Worm (Caenorhabditis elegans) whole organism, L1 larva: ENCODE results near the gene dnj-17.

ENCODE experiments used
- C04F5.9 ChIP-seq: sonication (generic microtip); optimal IDR thresholded peaks from 2 replicates; lab custom pipeline; 2016; ENCODE audit warnings: missing genetic modification characterization, missing compliant biosample characterization
- C34B4.2 ChIP-seq: sonication (generic microtip); optimal IDR thresholded peaks from 2 replicates; lab custom pipeline; 2017; ENCODE audit warnings: mild to moderate bottlenecking, missing genetic modification characterization, missing compliant biosample characterization
- F16B12.6 ChIP-seq: fragments of 150-350 bp; optimal IDR thresholded peaks from 2 replicates; lab custom pipeline; 2014; ENCODE audit warnings: missing biosample characterization, missing genetic modification characterization
- Y116A8C.19 ChIP-seq: sonication (generic microtip); optimal IDR thresholded peaks from 2 replicates; lab custom pipeline; 2016; ENCODE audit warnings: missing compliant biosample characterization, missing genetic modification characterization, borderline replicate concordance
- aly-2 ChIP-seq: fragments of 150-350 bp; optimal IDR thresholded peaks from 2 replicates; lab custom pipeline; 2014; ENCODE audit warnings: missing biosample characterization, missing genetic modification characterization
- blmp-1 ChIP-seq: fragments of 150-350 bp; optimal IDR thresholded peaks from 2 replicates; lab custom pipeline; 2014; ENCODE audit warnings: missing biosample characterization, missing genetic modification characterization
- ceh-63 ChIP-seq: fragments of 200-800 bp; sonication (Bioruptor generic); optimal IDR thresholded peaks from 2 replicates; lab custom pipeline; 2018; ENCODE audit warnings: mild to moderate bottlenecking, missing genetic modification characterization, missing compliant biosample characterization
- ceh-8 ChIP-seq: fragments of 200-800 bp; sonication (Bioruptor generic); optimal IDR thresholded peaks from 2 replicates; lab custom pipeline; 2018; ENCODE audit warnings: mild to moderate bottlenecking, missing genetic modification characterization, moderate library complexity, missing compliant biosample characterization
- ceh-82 ChIP-seq, 3 experiments: fragments of 150-350 bp in 1 of 3; sonication (generic microtip) in 2 of 3; optimal IDR thresholded peaks; 2 replicates each; lab custom pipeline; 2014 to 2017; ENCODE audit warnings: missing biosample characterization in 3 of 3, missing genetic modification characterization in 3 of 3
- ceh-88 ChIP-seq: fragments of 200-800 bp; sonication (Bioruptor generic); IDR thresholded peaks from 2 replicates; pipeline ENCODE4 v1.3.6; 2022; ENCODE audit warnings: missing genetic modification characterization, missing compliant biosample characterization
- ces-1 ChIP-seq: fragments of 150-350 bp; optimal IDR thresholded peaks from 2 replicates; lab custom pipeline; 2014; ENCODE audit warnings: missing biosample characterization, missing genetic modification reagents, missing genetic modification characterization
- dpl-1 ChIP-seq, 3 experiments: fragments of 150-350 bp in 2 of 3; sonication (generic microtip) in 1 of 3; optimal IDR thresholded peaks; 2 replicates each; lab custom pipeline; 2014 to 2017; ENCODE audit warnings: missing biosample characterization in 3 of 3, missing genetic modification characterization in 3 of 3, missing genetic modification reagents in 3 of 3
- dsc-1 ChIP-seq: sonication (generic microtip); optimal IDR thresholded peaks from 2 replicates; lab custom pipeline; 2016; ENCODE audit warnings: mild to moderate bottlenecking, missing genetic modification characterization, missing compliant biosample characterization
- egl-13 ChIP-seq: sonication (generic microtip); optimal IDR thresholded peaks from 2 replicates; lab custom pipeline; 2016; ENCODE audit warnings: missing genotype, missing genetic modification reagents, missing genetic modification characterization, missing compliant biosample characterization
- egl-27 ChIP-seq, 2 experiments: fragments of 150-350 bp in 1 of 2; sonication (generic microtip); optimal IDR thresholded peaks; 3 replicates each; lab custom pipeline; 2017 to 2018; ENCODE audit warnings: missing biosample characterization in 2 of 2, missing genetic modification characterization in 2 of 2, missing genetic modification reagents in 2 of 2
- elt-2 ChIP-seq: sonication (generic microtip); optimal IDR thresholded peaks from 2 replicates; lab custom pipeline; 2016; ENCODE audit warnings: missing genetic modification characterization, mild to moderate bottlenecking, inconsistent platforms, missing compliant biosample characterization, missing genetic modification reagents
- fkh-4 ChIP-seq: sonication (generic microtip); optimal IDR thresholded peaks from 2 replicates; lab custom pipeline; 2016; ENCODE audit warnings: missing compliant biosample characterization, missing genetic modification characterization, borderline replicate concordance
- fkh-8 ChIP-seq: sonication (generic microtip); optimal IDR thresholded peaks from 2 replicates; lab custom pipeline; 2016; ENCODE audit warnings: mild to moderate bottlenecking, missing genetic modification characterization, missing compliant biosample characterization
- fos-1 ChIP-seq: fragments of 150-350 bp; optimal IDR thresholded peaks from 2 replicates; lab custom pipeline; 2014; ENCODE audit warnings: missing biosample characterization, missing genetic modification characterization
- grh-1 ChIP-seq: fragments of 200-800 bp; sonication (Bioruptor generic); IDR thresholded peaks from 2 replicates; pipeline ENCODE4 v1.3.6; 2022; ENCODE audit warnings: missing genetic modification reagents, missing genetic modification characterization, missing compliant biosample characterization
- hlh-17 ChIP-seq: fragments of 200-800 bp; sonication (Bioruptor generic); optimal IDR thresholded peaks from 2 replicates; lab custom pipeline; 2018; ENCODE audit warnings: missing genetic modification characterization, mild to moderate bottlenecking, missing compliant biosample characterization, moderate library complexity, borderline replicate concordance
- isw-1 ChIP-seq: fragments of 200-800 bp; sonication (Bioruptor generic); IDR thresholded peaks from 2 replicates; pipeline ENCODE4 v1.3.6; 2022; ENCODE audit warnings: missing genetic modification characterization, missing compliant biosample characterization
- jun-1 ChIP-seq: fragments of 150-350 bp; optimal IDR thresholded peaks from 2 replicates; lab custom pipeline; 2014; ENCODE audit warnings: missing biosample characterization, missing genetic modification reagents, missing genetic modification characterization
- lin-13 ChIP-seq: fragments of 150-350 bp; optimal IDR thresholded peaks from 2 replicates; lab custom pipeline; 2014; ENCODE audit warnings: missing biosample characterization, missing genetic modification reagents, missing genetic modification characterization
- lin-14 ChIP-seq: fragments of 200-800 bp; sonication (Bioruptor generic); optimal IDR thresholded peaks from 2 replicates; lab custom pipeline; 2018; ENCODE audit warnings: mild to moderate bottlenecking, missing genetic modification characterization, moderate library complexity, missing compliant biosample characterization
- lin-35 ChIP-seq, 2 experiments: fragments of 150-350 bp; optimal IDR thresholded peaks; 2 replicates each; lab custom pipeline; 2014; ENCODE audit warnings: missing biosample characterization in 2 of 2, missing genetic modification characterization in 2 of 2, missing genetic modification reagents in 2 of 2
- lin-39 ChIP-seq: fragments of 150-350 bp; optimal IDR thresholded peaks from 2 replicates; lab custom pipeline; 2014; ENCODE audit warnings: missing biosample characterization, missing genetic modification reagents, missing genetic modification characterization
- lsy-2 ChIP-seq, 2 experiments: fragments of 150-350 bp; optimal IDR thresholded peaks; 2 replicates each; lab custom pipeline; 2014; ENCODE audit warnings: missing biosample characterization in 2 of 2, missing genetic modification characterization in 2 of 2
- mdl-1 ChIP-seq, 2 experiments: fragments of 150-350 bp; optimal IDR thresholded peaks; 2 replicates each; lab custom pipeline; 2014 to 2017; ENCODE audit warnings: missing biosample characterization in 2 of 2, missing genetic modification characterization in 2 of 2, inconsistent platforms in 1 of 2
- nhr-11 ChIP-seq: fragments of 150-350 bp; optimal IDR thresholded peaks from 2 replicates; lab custom pipeline; 2014; ENCODE audit warnings: missing biosample characterization, missing genetic modification characterization
- nhr-12 ChIP-seq: sonication (generic microtip); optimal IDR thresholded peaks from 2 replicates; lab custom pipeline; 2017; ENCODE audit warnings: missing biosample characterization, missing genetic modification characterization
- nhr-19 ChIP-seq: fragments of 200-800 bp; sonication (Bioruptor generic); conservative IDR thresholded peaks from 2 replicates; pipeline ENCODE4 v1.3.6; 2022; ENCODE audit warnings: missing genetic modification characterization, missing compliant biosample characterization
- nhr-47 ChIP-seq: sonication (generic microtip); optimal IDR thresholded peaks from 2 replicates; lab custom pipeline; 2016; ENCODE audit warnings: mild to moderate bottlenecking, missing genetic modification characterization, moderate library complexity, missing compliant biosample characterization
- nhr-71 ChIP-seq: sonication (generic microtip); optimal IDR thresholded peaks from 2 replicates; lab custom pipeline; 2016; ENCODE audit warnings: mild to moderate bottlenecking, missing genetic modification characterization, moderate library complexity, missing compliant biosample characterization
- nhr-77 ChIP-seq: fragments of 150-350 bp; optimal IDR thresholded peaks from 2 replicates; lab custom pipeline; 2014; ENCODE audit warnings: missing biosample characterization, missing genetic modification characterization
- nhr-84 ChIP-seq: sonication (generic microtip); optimal IDR thresholded peaks from 2 replicates; lab custom pipeline; 2017; ENCODE audit warnings: missing biosample characterization, missing genetic modification characterization
- nhr-85 ChIP-seq: sonication (generic microtip); peaks from one replicate; lab custom pipeline; 2016; ENCODE audit warnings: missing genetic modification characterization, inconsistent platforms, missing compliant biosample characterization
- pax-3 ChIP-seq: fragments of 200-800 bp; sonication (Bioruptor generic); optimal IDR thresholded peaks from 2 replicates; lab custom pipeline; 2018; ENCODE audit warnings: mild to moderate bottlenecking, missing genetic modification characterization, moderate library complexity, missing compliant biosample characterization
- pqm-1 ChIP-seq: sonication (generic microtip); optimal IDR thresholded peaks from 3 replicates; lab custom pipeline; 2017; ENCODE audit warnings: missing biosample characterization, missing genetic modification characterization
- rnt-1 ChIP-seq: sonication (generic microtip); optimal IDR thresholded peaks from 2 replicates; lab custom pipeline; 2016; ENCODE audit warnings: mild to moderate bottlenecking, missing genetic modification characterization, moderate library complexity, missing compliant biosample characterization
- skn-1 ChIP-seq: fragments of 150-350 bp; optimal IDR thresholded peaks from 2 replicates; lab custom pipeline; 2014; ENCODE audit warnings: missing biosample characterization, missing genetic modification characterization
- snpc-4 ChIP-seq: fragments of 150-350 bp; optimal IDR thresholded peaks from 2 replicates; lab custom pipeline; 2014; ENCODE audit warnings: missing biosample characterization, missing genetic modification characterization
- snu-23 ChIP-seq: sonication (generic microtip); optimal IDR thresholded peaks from 2 replicates; lab custom pipeline; 2016; ENCODE audit warnings: missing genetic modification characterization, missing compliant biosample characterization
- sox-4 ChIP-seq: sonication (generic microtip); optimal IDR thresholded peaks from 2 replicates; lab custom pipeline; 2016; ENCODE audit warnings: missing genetic modification characterization, missing compliant biosample characterization
- sptf-1 ChIP-seq: fragments of 150-350 bp; optimal IDR thresholded peaks from 2 replicates; lab custom pipeline; 2014; ENCODE audit warnings: missing biosample characterization, missing genetic modification characterization
- sup-37 ChIP-seq: fragments of 200-800 bp; sonication (Bioruptor generic); optimal IDR thresholded peaks from 2 replicates; lab custom pipeline; 2018; ENCODE audit warnings: mild to moderate bottlenecking, missing genetic modification characterization, missing compliant biosample characterization
- swsn-7 ChIP-seq: sonication (generic microtip); optimal IDR thresholded peaks from 2 replicates; lab custom pipeline; 2016; ENCODE audit warnings: missing genetic modification characterization, missing compliant biosample characterization
- tbx-2 ChIP-seq: sonication (generic microtip); optimal IDR thresholded peaks from 2 replicates; lab custom pipeline; 2016; ENCODE audit warnings: missing genetic modification characterization, missing compliant biosample characterization
- unc-30 ChIP-seq: sonication (generic microtip); optimal IDR thresholded peaks from 2 replicates; lab custom pipeline; 2017; ENCODE audit warnings: missing biosample characterization, missing genetic modification characterization
- vab-15 ChIP-seq: sonication (generic microtip); optimal IDR thresholded peaks from 2 replicates; lab custom pipeline; 2017; ENCODE audit warnings: missing genotype, mild to moderate bottlenecking, missing genetic modification characterization, missing compliant biosample characterization
- xbp-1 ChIP-seq: sonication (generic microtip); optimal IDR thresholded peaks from 2 replicates; lab custom pipeline; 2016; ENCODE audit warnings: missing genetic modification characterization, missing compliant biosample characterization
- zag-1 ChIP-seq: fragments of 150-350 bp; optimal IDR thresholded peaks from 2 replicates; lab custom pipeline; 2014; ENCODE audit warnings: missing biosample characterization, missing genetic modification characterization
- zip-4 ChIP-seq: fragments of 200-800 bp; sonication (Bioruptor generic); optimal IDR thresholded peaks from 2 replicates; lab custom pipeline; 2018; ENCODE audit warnings: mild to moderate bottlenecking, missing genetic modification characterization, moderate library complexity, missing compliant biosample characterization
- ztf-4 ChIP-seq: fragments of 150-350 bp; optimal IDR thresholded peaks from 2 replicates; lab custom pipeline; 2014; ENCODE audit warnings: missing biosample characterization, missing genetic modification characterization

Gene dnj-17

DNA sequence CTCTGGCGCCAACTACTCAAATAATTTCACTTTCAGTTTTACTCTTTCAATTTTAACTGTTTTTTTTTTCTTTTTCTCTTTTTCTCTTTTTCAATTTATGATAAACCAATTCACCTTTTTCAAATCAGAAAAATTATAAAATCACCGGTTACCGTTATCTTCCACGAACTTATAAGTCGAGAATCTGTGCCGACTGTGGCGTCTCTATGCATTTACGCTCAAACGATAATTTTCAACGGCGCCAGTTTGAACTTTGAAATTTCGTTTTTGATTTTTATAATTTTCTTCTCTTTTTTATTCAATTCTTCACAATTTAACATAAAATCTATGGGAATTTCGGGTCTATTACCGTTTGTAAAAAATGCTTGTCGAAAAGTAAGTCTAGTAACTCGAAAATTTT lies 30.3 kb upstream of the dnj-17 start, which contains the start of gene exo-1:
Gene exo-1, plus strand, starts transcription at position 101 of the 400 bp plus-strand sequence.
- TF ChIP-seq isw-1 (GFP tag; lab: Robert Waterston, UW) (no peak), zip-4 (GFP tag; lab: Kevin White, UChicago) (no peak), aly-2 (tag; lab: Kevin White, UChicago) (no peak), skn-1 (tag; lab: Kevin White, UChicago) (peak; percentile 56), nhr-11 (tag; lab: Kevin White, UChicago) (no peak), pax-3 (peak; percentile 2), egl-13 (tag; lab: Kevin White, UChicago) (no peak), nhr-47 (peak; percentile 49), lsy-2 (tag; optimal IDR thresholded peaks at IDR 0.05; lab: Kevin White, UChicago) (peak; percentile 40 to 89), snpc-4 (no peak), xbp-1 (tag; lab: Kevin White, UChicago) (no peak), nhr-85 (tag; lab: Kevin White, UChicago) (peak; percentile 71), unc-30 (tag; lab: Kevin White, UChicago) (no peak), fkh-8 (tag; lab: Kevin White, UChicago) (peak; percentile 7), ceh-8 (GFP tag; lab: Kevin White, UChicago) (no peak), nhr-77 (tag; lab: Kevin White, UChicago) (peak; percentile 65), F16B12.6 (peak; percentile 65), lin-35 (GFP tag; optimal IDR thresholded peaks at IDR 0.05; lab: Kevin White, UChicago) (peak; percentile 83 to 98), lin-14 (no peak), blmp-1 (peak; percentile 82), dsc-1 (tag; lab: Kevin White, UChicago) (no peak), jun-1 (tag; lab: Kevin White, UChicago) (no peak), ces-1 (GFP tag; lab: Kevin White, UChicago) (no peak), Y116A8C.19 (tag; lab: Kevin White, UChicago) (no peak), ceh-63 (GFP tag; lab: Kevin White, UChicago) (no peak), fos-1 (tag; lab: Kevin White, UChicago) (peak; percentile 2), snu-23 (GFP tag; lab: Kevin White, UChicago) (peak; percentile 63), egl-27 (tag; optimal IDR thresholded peaks at IDR 0.05; lab: Kevin White, UChicago) (no peak), elt-2 (no peak), zag-1 (no peak), pqm-1 (no peak), ceh-82 (tag; optimal IDR thresholded peaks at IDR 0.05; lab: Kevin White, UChicago) (peak in 1 of 3 experiments; percentile 37), swsn-7 (no peak), dpl-1 (GFP tag; optimal IDR thresholded peaks at IDR 0.05; lab: Kevin White, UChicago) (peak; percentile 86 to 91 (median 90)), hlh-17 (no peak), grh-1 (no peak), nhr-71 (tag; lab: Kevin White, UChicago) (peak; percentile 61), rnt-1 (peak; percentile 50), sox-4 (tag; lab: Kevin White, UChicago) (no peak), sup-37 (GFP tag; lab: Kevin White, UChicago) (no peak), nhr-12 (tag; lab: Kevin White, UChicago) (no peak), C04F5.9 (tag; lab: Kevin White, UChicago) (no peak), ceh-88 (GFP tag; lab: Robert Waterston, UW) (no peak), lin-13 (GFP tag; lab: Kevin White, UChicago) (peak; percentile 58), ztf-4 (tag; lab: Kevin White, UChicago) (no peak), tbx-2 (tag; lab: Kevin White, UChicago) (peak; percentile 2), vab-15 (tag; lab: Kevin White, UChicago) (peak; percentile 26), nhr-84 (tag; lab: Kevin White, UChicago) (no peak), fkh-4 (tag; lab: Kevin White, UChicago) (no peak), C34B4.2 (tag; lab: Kevin White, UChicago) (no peak), nhr-19 (GFP tag; lab: Robert Waterston, UW) (no peak), lin-39 (tag; lab: Kevin White, UChicago) (no peak), mdl-1 (tag; optimal IDR thresholded peaks at IDR 0.05; lab: Kevin White, UChicago) (peak in 1 of 2 experiments; percentile 18), sptf-1 (no peak)
